Worm (Caenorhabditis elegans) whole organism, midembryonic: Measurements from ENCODE around the gene W04H10.6.

ENCODE experiments used
- T22C8.4 ChIP-seq: fragments of 200-800 bp; sonication (Bioruptor generic); IDR thresholded peaks from 2 replicates; pipeline ENCODE4 v1.3.6; 2022; ENCODE audit warnings: missing genetic modification characterization, missing compliant biosample characterization
- cog-1 ChIP-seq: sonication (generic microtip); optimal IDR thresholded peaks from 2 replicates; lab custom pipeline; 2016; ENCODE audit warnings: missing genetic modification characterization, missing compliant biosample characterization
- flt-1 ChIP-seq: fragments of 200-800 bp; sonication (Bioruptor generic); IDR thresholded peaks from 2 replicates; pipeline ENCODE4 v1.3.6; 2022; ENCODE audit warnings: missing genetic modification characterization, missing compliant biosample characterization
- klf-2 ChIP-seq: fragments of 200-800 bp; sonication (Bioruptor generic); conservative IDR thresholded peaks from 2 replicates; pipeline ENCODE4 v1.3.6; 2022; ENCODE audit warnings: missing genetic modification reagents, missing genetic modification characterization, missing compliant biosample characterization
- med-1 ChIP-seq: sonication (generic microtip); optimal IDR thresholded peaks from 2 replicates; lab custom pipeline; 2017; ENCODE audit warnings: missing genetic modification characterization, mild to moderate bottlenecking, missing compliant biosample characterization, antibody characterized with exemption, missing genetic modification reagents; ENCODE audit not compliant: insufficient read depth
- ref-1 ChIP-seq: fragments of 200-800 bp; sonication (Bioruptor generic); conservative IDR thresholded peaks from 2 replicates; pipeline ENCODE4 v1.3.6; 2022; ENCODE audit warnings: missing genetic modification reagents, missing genetic modification characterization, missing compliant biosample characterization
- tab-1 ChIP-seq: fragments of 200-800 bp; sonication (Bioruptor generic); IDR thresholded peaks from 2 replicates; pipeline ENCODE4 v1.3.6; 2022; ENCODE audit warnings: missing genetic modification characterization, missing compliant biosample characterization
- ztf-23 ChIP-seq: fragments of 200-800 bp; sonication (Bioruptor generic); IDR thresholded peaks from 2 replicates; pipeline ENCODE4 v1.3.6; 2022; ENCODE audit warnings: missing genetic modification reagents, missing genetic modification characterization, missing compliant biosample characterization
- ztf-29 ChIP-seq: fragments of 200-800 bp; sonication (Bioruptor generic); IDR thresholded peaks from 2 replicates; pipeline ENCODE4 v1.3.6; 2022; ENCODE audit warnings: missing genetic modification reagents, missing genetic modification characterization, missing compliant biosample characterization

The W04H10.6 gene

ce11 chrII:608341-608740 lies at the start of gene W04H10.6:
Gene W04H10.6, minus strand, starts transcription at chrII:608441.
- TF ChIP-seq ref-1 (GFP tag; lab: Robert Waterston, UW) (no peak), tab-1 (GFP tag; lab: Robert Waterston, UW) (no peak), klf-2 (GFP tag; lab: Robert Waterston, UW) (no peak), ztf-23 (GFP tag; lab: Robert Waterston, UW) (no peak), ztf-29 (no peak), T22C8.4 (no peak), cog-1 (no peak), med-1 (GFP tag; lab: Kevin White, UChicago) (no peak), flt-1 (no peak)

DNA sequence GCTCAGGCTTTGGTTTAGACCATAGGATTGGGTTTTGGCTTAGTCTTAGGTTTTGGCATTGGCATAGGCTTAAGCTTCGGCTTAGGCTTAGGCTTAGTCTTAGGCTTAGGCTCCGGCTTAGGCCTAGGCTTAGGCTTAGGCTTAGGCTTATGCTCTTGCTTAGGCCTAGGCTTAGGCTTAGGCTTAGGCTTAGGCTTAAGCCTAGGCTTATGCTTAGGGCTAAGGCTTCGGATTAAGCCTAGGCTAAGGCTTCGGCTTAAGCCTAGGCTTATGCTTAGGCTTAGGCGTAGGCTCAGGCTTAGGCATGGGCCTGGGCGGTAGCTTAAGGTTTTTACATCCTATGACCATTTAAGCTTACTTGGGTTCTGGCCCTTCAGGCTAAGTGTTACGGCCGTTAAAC lies 43.1 kb upstream of the W04H10.6 start:
- TF ChIP-seq ztf-23 (GFP tag; lab: Robert Waterston, UW) (no peak), ztf-29 (peak; percentile 29; the same call in 1 of the 2 replicates)

DNA sequence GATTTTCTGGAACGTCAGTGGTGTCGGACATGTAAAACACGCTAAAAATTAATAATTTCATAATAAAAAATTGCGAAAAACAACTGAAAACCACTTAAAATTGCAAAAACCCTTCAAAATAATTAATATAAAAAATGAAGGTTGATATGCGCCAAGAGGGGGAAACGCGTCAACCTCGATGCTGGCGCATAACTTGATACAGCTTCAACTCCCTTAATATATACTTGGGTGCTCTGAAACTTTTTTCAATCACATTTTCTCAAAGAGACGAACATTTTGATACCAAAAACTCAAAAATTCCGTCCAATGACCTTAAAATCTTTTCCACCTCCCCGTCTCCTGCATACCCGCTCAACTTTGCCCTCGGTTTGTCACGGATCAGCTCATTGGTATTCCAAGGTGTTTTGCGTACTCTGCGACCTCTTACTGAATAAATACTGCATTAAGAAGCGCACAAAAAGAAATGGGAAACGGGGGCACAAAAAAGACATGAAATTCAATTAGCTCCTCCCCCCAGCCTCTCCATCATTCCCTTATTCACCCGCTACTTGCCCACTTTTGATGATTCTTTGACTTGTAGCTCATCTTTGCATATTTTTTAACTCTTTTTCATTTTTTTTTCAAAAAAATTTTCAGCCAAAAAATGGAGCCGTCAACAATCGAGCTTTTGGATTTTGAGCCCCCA lies 42.2 kb upstream of the W04H10.6 start, which contains the start of the genes K07E8.7 and frpr-14:
Gene K07E8.7 (minus strand): TSS at position 47 of the 685 bp plus-strand sequence.
Gene frpr-14 (plus strand): TSS at position 635 of the 685 bp plus-strand sequence.
- 0 out of 2 replicates have a peak, but pooled peaks have one; percentile 16 for TF ChIP-seq tab-1 (GFP tag; lab: Robert Waterston, UW)
- TF ChIP-seq T22C8.4: no peak

DNA sequence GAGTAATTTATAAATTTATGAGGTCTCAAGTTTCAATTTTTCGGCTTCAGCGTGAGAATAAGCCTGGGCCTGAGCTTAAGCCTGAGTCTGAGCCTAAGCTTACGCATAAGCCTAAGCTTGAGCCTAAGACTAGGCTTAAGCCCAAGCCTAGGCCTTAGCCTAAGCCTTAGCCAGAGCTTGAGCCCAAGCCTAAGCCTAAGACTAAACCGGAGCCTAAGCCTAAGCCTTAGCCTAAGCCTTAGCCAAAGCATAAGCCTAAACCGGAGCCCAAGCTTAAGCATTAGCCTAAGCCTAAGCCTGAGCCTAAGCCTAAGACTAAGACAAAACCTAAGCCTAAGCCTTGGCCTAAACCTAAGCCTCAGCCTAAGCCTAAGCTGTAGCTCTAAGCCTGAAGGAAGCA lies 35.5 kb upstream of the W04H10.6 start:
- TF ChIP-seq klf-2 (GFP tag; lab: Robert Waterston, UW) (no peak), ztf-29 (0 out of 2 replicates have a peak, but pooled peaks have one; percentile 20)

ce11 chrII:639467-639866 lies 31.2 kb upstream of the W04H10.6 start, which contains the start of gene K07E8.6:
Gene K07E8.6, minus strand, starts transcription at chrII:639567.
- no peak for TF ChIP-seq T22C8.4
- no peak for TF ChIP-seq flt-1
- no peak for TF ChIP-seq med-1 (GFP tag; lab: Kevin White, UChicago)
- TF ChIP-seq ztf-23 (GFP tag; lab: Robert Waterston, UW): no peak
- TF ChIP-seq ztf-29: no peak
- TF ChIP-seq cog-1: no peak
- no peak for TF ChIP-seq klf-2 (GFP tag; lab: Robert Waterston, UW)
- no peak for TF ChIP-seq ref-1 (GFP tag; lab: Robert Waterston, UW)
- TF ChIP-seq tab-1 (GFP tag; lab: Robert Waterston, UW): no peak

DNA sequence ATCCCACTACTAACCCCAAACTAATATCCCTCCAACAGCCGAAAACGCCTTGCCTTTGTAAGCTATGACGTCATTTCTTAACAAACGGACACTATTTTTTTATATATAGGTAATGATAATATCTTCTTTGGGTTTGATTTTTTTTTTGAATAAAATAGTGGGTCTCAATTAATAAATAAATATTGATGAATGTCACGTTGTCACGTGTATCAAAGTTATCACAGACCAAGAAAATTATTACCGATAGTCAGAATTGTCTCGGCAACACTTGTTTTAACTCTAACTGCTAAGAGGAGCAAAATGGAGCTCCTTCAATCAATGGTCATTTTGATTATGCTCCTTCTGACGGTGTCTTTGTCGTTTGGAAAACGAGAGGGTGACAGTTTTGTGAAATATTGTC lies 25.7 kb upstream of the W04H10.6 start, which contains the start of gene T04B8.1:
Gene T04B8.1 (plus strand): TSS at position 301 of the 400 bp plus-strand sequence.
- TF ChIP-seq ztf-29: no peak
- no peak for TF ChIP-seq klf-2 (GFP tag; lab: Robert Waterston, UW)
- no peak for TF ChIP-seq T22C8.4
- TF ChIP-seq cog-1: no peak
- TF ChIP-seq flt-1: no peak
- no peak for TF ChIP-seq tab-1 (GFP tag; lab: Robert Waterston, UW)
- no peak for TF ChIP-seq med-1 (GFP tag; lab: Kevin White, UChicago)
- no peak for TF ChIP-seq ztf-23 (GFP tag; lab: Robert Waterston, UW)
- TF ChIP-seq ref-1 (GFP tag; lab: Robert Waterston, UW): no peak

ce11 chrII:632545-632944 lies 24.3 kb upstream of the W04H10.6 start:
- peak; percentile 55; the same call in 1 of the 2 replicates for TF ChIP-seq flt-1

DNA sequence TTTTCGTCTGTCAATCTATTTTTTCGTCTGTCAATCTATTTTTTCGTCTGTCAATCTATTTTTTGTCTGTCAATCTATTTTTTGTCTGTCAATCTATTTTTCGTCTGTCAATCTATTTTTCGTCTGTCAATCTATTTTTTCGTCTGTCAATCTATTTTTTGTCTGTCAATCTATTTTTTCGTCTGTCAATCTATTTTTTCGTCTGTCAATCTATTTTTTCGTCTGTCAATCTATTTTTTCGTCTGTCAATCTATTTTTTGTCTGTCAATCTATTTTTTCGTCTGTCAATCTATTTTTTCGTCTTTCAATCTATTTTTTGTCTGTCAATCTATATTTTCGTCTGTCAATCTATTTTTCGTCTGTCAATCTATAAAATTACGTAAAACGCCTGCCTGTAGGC lies 21.2 kb upstream of the W04H10.6 start:
- TF ChIP-seq klf-2 (GFP tag; lab: Robert Waterston, UW): 0 out of 2 replicates have a peak, but pooled peaks have one; percentile 22

DNA sequence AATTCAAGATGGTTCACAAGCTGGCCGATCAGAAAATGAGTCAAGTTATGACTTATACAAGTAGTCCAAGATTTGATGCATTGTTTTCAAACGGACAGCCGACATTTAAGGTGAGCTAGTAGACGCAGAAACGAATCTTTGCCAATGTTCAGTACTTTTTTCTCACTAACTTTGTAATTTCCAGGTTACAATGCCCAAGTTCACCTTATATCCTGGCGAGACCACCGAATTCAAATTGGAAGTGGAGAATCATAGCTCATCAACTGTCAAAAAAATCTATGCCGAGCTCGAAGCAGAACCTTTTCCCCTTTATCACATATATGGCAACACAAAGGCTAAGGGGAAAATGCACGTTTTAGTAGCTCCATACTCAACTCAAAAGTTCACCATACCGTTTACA lies 19.7 kb upstream of the W04H10.6 start:
- TF ChIP-seq klf-2 (GFP tag; lab: Robert Waterston, UW) (no peak), cog-1 (no peak), T22C8.4 (no peak), flt-1 (no peak), tab-1 (GFP tag; lab: Robert Waterston, UW) (no peak), ztf-29 (no peak), ref-1 (GFP tag; lab: Robert Waterston, UW) (no peak), ztf-23 (GFP tag; lab: Robert Waterston, UW) (no peak), med-1 (GFP tag; lab: Kevin White, UChicago) (no peak)

DNA sequence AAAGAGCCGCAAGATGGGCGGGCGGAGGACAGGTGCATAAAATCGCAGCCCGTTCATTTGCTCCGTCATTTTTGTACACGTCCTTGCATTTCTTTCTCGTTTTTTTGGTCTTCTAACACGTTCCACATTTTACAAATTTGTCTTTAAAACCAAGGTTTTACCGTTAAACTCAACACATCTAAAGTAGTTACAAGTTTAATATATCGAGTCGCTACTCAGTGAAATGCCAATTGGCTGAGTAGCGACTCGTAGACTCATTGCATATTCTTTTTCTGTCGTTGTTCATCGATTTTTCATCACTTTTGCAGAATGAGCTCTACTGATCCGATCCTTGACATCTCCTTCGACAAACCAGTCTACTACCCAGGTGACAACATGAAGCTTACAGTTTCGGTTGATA lies 19.0 kb upstream of the W04H10.6 start, which contains the start of gene arrd-1:
Gene arrd-1 (plus strand): TSS at position 301 of the 400 bp plus-strand sequence.
- TF ChIP-seq T22C8.4: no peak
- no peak for TF ChIP-seq klf-2 (GFP tag; lab: Robert Waterston, UW)
- no peak for TF ChIP-seq cog-1
- TF ChIP-seq med-1 (GFP tag; lab: Kevin White, UChicago): no peak
- TF ChIP-seq ref-1 (GFP tag; lab: Robert Waterston, UW): no peak
- TF ChIP-seq tab-1 (GFP tag; lab: Robert Waterston, UW): no peak
- TF ChIP-seq ztf-29: no peak
- TF ChIP-seq ztf-23 (GFP tag; lab: Robert Waterston, UW): no peak
- no peak for TF ChIP-seq flt-1

ce11 chrII:625926-626325 lies 17.7 kb upstream of the W04H10.6 start:
- TF ChIP-seq tab-1 (GFP tag; lab: Robert Waterston, UW) (no peak), ztf-29 (no peak), cog-1 (no peak), flt-1 (no peak), klf-2 (GFP tag; lab: Robert Waterston, UW) (no peak), ref-1 (GFP tag; lab: Robert Waterston, UW) (no peak), med-1 (GFP tag; lab: Kevin White, UChicago) (no peak), T22C8.4 (no peak)
